Fruit fly (Drosophila melanogaster) S2 (cell line): Measurements from ENCODE around the gene dmrt93B.

Experiments
- CG8478 ChIP-seq: fragments of >200 bp; optimal IDR thresholded peaks from 2 replicates; lab custom pipeline; 2018
- CTCF ChIP-seq, 2 experiments: fragments of >200 bp; optimal IDR thresholded peaks; 2 replicates each; lab custom pipeline; 2018

dm6 chr3R:21107907-21108591, 34.2 kb downstream of the dmrt93B start, which contains the start of the genes Sec15 and rtet:
- TF ChIP-seq CTCF (optimal IDR thresholded peaks at IDR 0.05; lab: Kevin White, UChicago) (no peak), CG8478 (lab: Kevin White, UChicago) (no peak)
